Worm (Caenorhabditis elegans): ENCODE data around the gene sri-4.
A peak's percentile ranks its signal among the peaks of the same experiment; 100 is the strongest.

Gene sri-4

DNA sequence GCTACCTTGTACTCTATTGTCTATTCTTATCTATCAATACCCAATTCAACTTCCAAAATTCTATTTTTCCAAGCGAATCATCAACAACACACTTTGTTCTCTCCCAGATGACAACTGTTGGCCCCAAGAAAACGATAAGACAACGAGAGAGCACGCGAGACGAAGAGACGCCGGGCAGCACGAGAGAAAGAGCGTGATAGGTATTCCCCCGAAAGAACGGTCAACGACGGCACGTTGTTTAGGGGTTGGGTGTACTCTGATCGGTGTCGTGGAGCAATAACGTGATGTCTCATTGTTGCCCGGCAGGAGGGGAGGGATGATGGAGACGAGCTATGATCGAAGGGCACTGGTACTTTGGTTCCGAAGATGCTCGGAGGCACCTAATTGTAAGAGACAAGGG, 16.8 kb upstream of the sri-4 start (continued):
- TF ChIP-seq ceh-63 (GFP tag; optimal IDR thresholded peaks at IDR 0.05) = no peak
- peak in 1 of 2 experiments; percentile 86 for TF ChIP-seq ztf-11 (tag; optimal IDR thresholded peaks at IDR 0.05)
- TF ChIP-seq elt-2 (tag; optimal IDR thresholded peaks at IDR 0.05) = peak; percentile 99
- TF ChIP-seq dsc-1 (tag; optimal IDR thresholded peaks at IDR 0.05) = peak; percentile 34
- no peak for TF ChIP-seq unc-86 (tag; optimal IDR thresholded peaks at IDR 0.05)
- peak; percentile 75 for TF ChIP-seq ceh-88 (GFP tag; IDR thresholded peaks at IDR 0.05)
- no peak for TF ChIP-seq ceh-90 (tag; optimal IDR thresholded peaks at IDR 0.05)
- peak; percentile 76 for TF ChIP-seq C04F5.9 (tag; optimal IDR thresholded peaks at IDR 0.05)
- peak; percentile 13 for TF ChIP-seq blmp-1 (tag; optimal IDR thresholded peaks at IDR 0.05)
- peak; percentile 99 for TF ChIP-seq nhr-20 (tag; optimal IDR thresholded peaks at IDR 0.05)
- TF ChIP-seq unc-130 (tag; optimal IDR thresholded peaks at IDR 0.05) = peak; percentile 87
- TF ChIP-seq fos-1 (tag; optimal IDR thresholded peaks at IDR 0.05) = peak; percentile 18
- no peak for TF ChIP-seq pag-3 (tag; optimal IDR thresholded peaks at IDR 0.05; ENCODE audit: borderline replicate concordance, insufficient read depth)
- peak; percentile 94 for TF ChIP-seq nhr-90 (tag; optimal IDR thresholded peaks at IDR 0.05; ENCODE audit: poor library complexity)
- TF ChIP-seq nhr-47 (tag; optimal IDR thresholded peaks at IDR 0.05) = peak; percentile 89
- TF ChIP-seq sptf-1 (tag; optimal IDR thresholded peaks at IDR 0.05) = no peak
- peak; percentile 77 for TF ChIP-seq jun-1 (tag; optimal IDR thresholded peaks at IDR 0.05)
- TF ChIP-seq egl-13 (tag; optimal IDR thresholded peaks at IDR 0.05) = peak; percentile 53
- TF ChIP-seq lin-13 (GFP tag; optimal IDR thresholded peaks at IDR 0.05) = peak; percentile 35
- TF ChIP-seq fkh-4 (tag; optimal IDR thresholded peaks at IDR 0.05; ENCODE audit: borderline replicate concordance) = no peak
- peak; percentile 59 for TF ChIP-seq sox-4 (tag; optimal IDR thresholded peaks at IDR 0.05)
- TF ChIP-seq nhr-76 (tag; optimal IDR thresholded peaks at IDR 0.05) = no peak
- TF ChIP-seq mdl-1 (tag; optimal IDR thresholded peaks at IDR 0.05) = peak; percentile 76 to 99
- peak; percentile 79 for TF ChIP-seq skn-1 (tag; optimal IDR thresholded peaks at IDR 0.05)
- no peak for TF ChIP-seq ceh-8 (GFP tag; optimal IDR thresholded peaks at IDR 0.05)
- TF ChIP-seq ceh-82 (tag; optimal IDR thresholded peaks at IDR 0.05) = peak; percentile 25 to 51 (median 41)
- TF ChIP-seq nhr-12 (tag; optimal IDR thresholded peaks at IDR 0.05) = no peak
- TF ChIP-seq unc-98 (GFP tag; IDR thresholded peaks at IDR 0.05) = peak; percentile 63
- no peak for TF ChIP-seq ces-1 (GFP tag; optimal IDR thresholded peaks at IDR 0.05)
- no peak for TF ChIP-seq unc-30 (tag; optimal IDR thresholded peaks at IDR 0.05)
- TF ChIP-seq grh-1 (GFP tag; IDR thresholded peaks at IDR 0.05) = peak; percentile 84
- peak; percentile 83 for TF ChIP-seq lin-39 (tag; optimal IDR thresholded peaks at IDR 0.05)
- TF ChIP-seq mef-2 (tag; optimal IDR thresholded peaks at IDR 0.05) = peak; percentile 80
- TF ChIP-seq ets-5 (GFP tag; IDR thresholded peaks at IDR 0.05) = no peak
- TF ChIP-seq vab-15 (tag; optimal IDR thresholded peaks at IDR 0.05) = peak; percentile 75
- TF ChIP-seq nhr-71 (tag; optimal IDR thresholded peaks at IDR 0.05) = peak; percentile 100
- peak; percentile 37 to 90 for TF ChIP-seq lin-35 (GFP tag; optimal IDR thresholded peaks at IDR 0.05)
- TF ChIP-seq hpl-2 (GFP tag; optimal IDR thresholded peaks at IDR 0.05) = no peak
- peak; percentile 20 for TF ChIP-seq snpc-4 (tag; optimal IDR thresholded peaks at IDR 0.05)
- TF ChIP-seq C34B4.2 (tag; optimal IDR thresholded peaks at IDR 0.05) = peak; percentile 52
- TF ChIP-seq mep-1 (tag; optimal IDR thresholded peaks at IDR 0.05) = peak; percentile 71
- TF ChIP-seq pqm-1 (tag; optimal IDR thresholded peaks at IDR 0.05) = peak; percentile 48
- peak; percentile 77 for TF ChIP-seq nhr-11 (tag; optimal IDR thresholded peaks at IDR 0.05)
- no peak for TF ChIP-seq hlh-17 (GFP tag; optimal IDR thresholded peaks at IDR 0.05; ENCODE audit: borderline replicate concordance)
- no peak for TF ChIP-seq zag-1 (tag; optimal IDR thresholded peaks at IDR 0.05)
- peak; percentile 83 for TF ChIP-seq nhr-77 (tag; optimal IDR thresholded peaks at IDR 0.05)
